Fruit fly (Drosophila melanogaster) whole organism, wandering third instar larva: ENCODE measurements around the gene RAF2.

ENCODE experiments used
- CrebA ChIP-seq: fragments of 200-800 bp; sonication (Bioruptor generic); optimal IDR thresholded peaks from 2 replicates; lab custom pipeline; 2016; ENCODE audit warnings: missing biosample characterization, mild to moderate bottlenecking, missing genetic modification characterization, borderline replicate concordance
- Myc ChIP-seq: fragments of >200 bp; optimal IDR thresholded peaks from 2 replicates; lab custom pipeline; 2017
- Sp1 ChIP-seq: fragments of 200-800 bp; sonication (Bioruptor generic); optimal IDR thresholded peaks from 3 replicates; lab custom pipeline; 2019; ENCODE audit warnings: missing biosample characterization, mild to moderate bottlenecking, missing genetic modification characterization, moderate library complexity
- br ChIP-seq: fragments of 200-800 bp; sonication (Bioruptor generic); optimal IDR thresholded peaks from 2 replicates; lab custom pipeline; 2016; ENCODE audit warnings: missing biosample characterization, missing genetic modification characterization
- fru ChIP-seq: fragments of 200-800 bp; sonication (Bioruptor generic); optimal IDR thresholded peaks from 3 replicates; lab custom pipeline; 2016; ENCODE audit warnings: missing biosample characterization, mild to moderate bottlenecking, missing genetic modification characterization
- h ChIP-seq: fragments of 200-800 bp; sonication (Bioruptor generic); optimal IDR thresholded peaks from 3 replicates; lab custom pipeline; 2016; ENCODE audit warnings: missing biosample characterization, mild to moderate bottlenecking, missing genetic modification characterization
- pan ChIP-seq: fragments of >200 bp; optimal IDR thresholded peaks from 2 replicates; lab custom pipeline; 2017
- psq ChIP-seq: fragments of 200-800 bp; sonication (Bioruptor generic); optimal IDR thresholded peaks from 3 replicates; lab custom pipeline; 2017; ENCODE audit warnings: missing biosample characterization, mild to moderate bottlenecking, missing genetic modification characterization, moderate library complexity
- tai ChIP-seq: sonication (Bioruptor generic); optimal IDR thresholded peaks from 2 replicates; lab custom pipeline; 2016; ENCODE audit warnings: missing biosample characterization, missing genetic modification characterization
- usp ChIP-seq: fragments of >200 bp; optimal IDR thresholded peaks from 2 replicates; lab custom pipeline; 2017; ENCODE audit warnings: missing biosample characterization, missing genetic modification characterization

DNA sequence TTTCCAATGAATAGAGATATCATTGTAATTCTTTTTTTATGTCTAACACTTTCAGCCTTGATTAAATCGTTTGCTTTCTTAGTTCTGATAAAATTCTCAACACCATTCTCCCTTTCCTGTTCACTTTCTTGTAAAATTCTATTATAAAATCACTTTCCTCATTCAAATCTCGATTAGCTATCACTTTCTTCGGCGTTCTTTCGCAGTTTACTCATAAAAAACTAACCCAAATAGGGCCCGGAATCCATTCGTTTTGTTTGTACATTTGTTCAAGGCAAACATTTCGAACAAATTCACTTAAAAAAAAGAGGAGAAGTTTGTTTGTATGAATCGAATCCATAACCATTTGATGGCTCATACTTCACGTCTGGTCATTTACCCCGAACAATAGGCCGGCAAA lies 47.4 kb downstream of the RAF2 start:
- no peak for TF ChIP-seq psq
- TF ChIP-seq usp: no peak
- TF ChIP-seq fru (GFP tag; lab: Kevin White, UChicago): no peak
- TF ChIP-seq tai: no peak
- no peak for TF ChIP-seq Myc (lab: Kevin White, UChicago)
- no peak for TF ChIP-seq pan
- no peak for TF ChIP-seq h (GFP tag; lab: Kevin White, UChicago)
- no peak for TF ChIP-seq br (GFP tag; lab: Kevin White, UChicago)
- TF ChIP-seq Sp1: no peak
- TF ChIP-seq CrebA (GFP tag; lab: Kevin White, UChicago): no peak
